Fruit fly (Drosophila melanogaster): Measurements from ENCODE around the gene spirit.

Gene spirit

dm6 chrX:8523572-8524155 is 49.7 kb downstream of the spirit start:
- TF ChIP-seq EcR (GFP tag; optimal IDR thresholded peaks at IDR 0.05) (no peak), psq (optimal IDR thresholded peaks at IDR 0.05) (no peak), Dll (optimal IDR thresholded peaks at IDR 0.05) (no peak), usp (GFP tag; optimal IDR thresholded peaks at IDR 0.05) (no peak), pan (optimal IDR thresholded peaks at IDR 0.05) (no peak), CG8478 (optimal IDR thresholded peaks at IDR 0.05) (no peak)

- TF ChIP-seq Dll (optimal IDR thresholded peaks at IDR 0.05): no peak
- TF ChIP-seq psq (optimal IDR thresholded peaks at IDR 0.05): no peak
- no peak for TF ChIP-seq usp (GFP tag; optimal IDR thresholded peaks at IDR 0.05)
Observed at dm6 chrX:8522504-8522903, 50.9 kb downstream of the spirit start.

- TF ChIP-seq psq (optimal IDR thresholded peaks at IDR 0.05) (no peak), EcR (GFP tag; optimal IDR thresholded peaks at IDR 0.05) (no peak), usp (GFP tag; optimal IDR thresholded peaks at IDR 0.05) (no peak), pan (optimal IDR thresholded peaks at IDR 0.05) (no peak), CG8478 (optimal IDR thresholded peaks at IDR 0.05) (no peak), Dll (optimal IDR thresholded peaks at IDR 0.05) (no peak)
Observed at dm6 chrX:8521492-8521891, 51.9 kb downstream of the spirit start.
